Fruit fly (Drosophila melanogaster): ENCODE data around the gene CG5390.

DNA sequence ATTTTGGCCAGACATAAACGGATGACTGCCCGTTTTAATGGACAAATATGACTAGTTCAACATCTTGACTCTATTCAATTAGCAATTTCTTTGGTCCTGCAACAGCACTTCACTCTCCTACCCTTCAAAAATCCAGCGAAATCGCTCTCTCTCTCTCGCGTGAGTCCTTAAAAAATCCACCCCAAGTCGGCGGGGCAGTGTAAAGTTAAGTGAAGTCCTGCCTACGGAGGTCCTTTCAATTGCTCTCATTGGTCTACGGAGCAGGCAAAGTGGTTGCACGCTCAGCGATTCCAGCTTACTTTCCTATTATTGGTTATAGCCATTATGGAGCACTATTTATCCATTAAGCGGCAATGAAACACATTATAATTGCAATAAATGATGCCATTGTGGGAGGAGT, 47.5 kb upstream of the CG5390 start, which contains the start of gene CG34367:
- no peak for TF ChIP-seq CG8478 (optimal IDR thresholded peaks at IDR 0.05)
- TF ChIP-seq usp (GFP tag; optimal IDR thresholded peaks at IDR 0.05): no peak
- no peak for TF ChIP-seq psq (optimal IDR thresholded peaks at IDR 0.05)
- TF ChIP-seq pan (optimal IDR thresholded peaks at IDR 0.05): no peak
- no peak for TF ChIP-seq Dll (optimal IDR thresholded peaks at IDR 0.05)
- TF ChIP-seq EcR (GFP tag; optimal IDR thresholded peaks at IDR 0.05): no peak
